Fruit fly (Drosophila melanogaster) whole organism, wandering third instar larva: ENCODE data around the gene flw.

Experiments
- Abd-B ChIP-seq: fragments of >200 bp; optimal IDR thresholded peaks from 2 replicates; lab custom pipeline; 2017; ENCODE audit warnings: missing biosample characterization, missing genetic modification characterization
- CrebA ChIP-seq: fragments of 200-800 bp; sonication (Bioruptor generic); optimal IDR thresholded peaks from 2 replicates; lab custom pipeline; 2016; ENCODE audit warnings: missing biosample characterization, mild to moderate bottlenecking, missing genetic modification characterization, borderline replicate concordance
- Dfd ChIP-seq: fragments of >200 bp; optimal IDR thresholded peaks from 2 replicates; lab custom pipeline; 2017; ENCODE audit warnings: missing biosample characterization, missing genetic modification characterization
- GATAd ChIP-seq: sonication (Bioruptor generic); optimal IDR thresholded peaks from 2 replicates; lab custom pipeline; 2016; ENCODE audit warnings: missing biosample characterization, missing genetic modification characterization
- HLH106 ChIP-seq: fragments of 200-800 bp; optimal IDR thresholded peaks from 3 replicates; lab custom pipeline; 2019; ENCODE audit warnings: missing biosample characterization, mild to moderate bottlenecking, missing genetic modification characterization, moderate library complexity
- Hnf4 ChIP-seq: fragments of 200-800 bp; sonication (Bioruptor generic); optimal IDR thresholded peaks from 2 replicates; lab custom pipeline; 2016; ENCODE audit warnings: missing biosample characterization, mild to moderate bottlenecking, missing genetic modification characterization
- Hr78 ChIP-seq: fragments of >200 bp; optimal IDR thresholded peaks from 2 replicates; lab custom pipeline; 2017; ENCODE audit warnings: missing biosample characterization, missing genetic modification characterization
- Hr83 ChIP-seq: fragments of 200-300 bp; sonication (Bioruptor generic); optimal IDR thresholded peaks from 2 replicates; lab custom pipeline; 2016; ENCODE audit warnings: missing biosample characterization, mild to moderate bottlenecking, missing genetic modification characterization, moderate library complexity; ENCODE audit not compliant: poor library complexity, severe bottlenecking
- Mio ChIP-seq: sonication (Bioruptor generic); optimal IDR thresholded peaks from 2 replicates; lab custom pipeline; 2016; ENCODE audit warnings: missing biosample characterization, missing genetic modification characterization
- Myc ChIP-seq: fragments of >200 bp; optimal IDR thresholded peaks from 2 replicates; lab custom pipeline; 2017
- N ChIP-seq: fragments of >200 bp; optimal IDR thresholded peaks from 2 replicates; lab custom pipeline; 2018; ENCODE audit warnings: missing biosample characterization, missing external identifiers, missing genetic modification characterization
- OdsH ChIP-seq: fragments of 200-800 bp; sonication (Bioruptor generic); optimal IDR thresholded peaks from 2 replicates; lab custom pipeline; 2016; ENCODE audit warnings: missing biosample characterization, mild to moderate bottlenecking, missing genetic modification characterization
- Rel ChIP-seq, 2 experiments: fragments of 200-800 bp; sonication (Bioruptor generic) in 1 of 2; optimal IDR thresholded peaks; 2 replicates in 1 of 2; 3 replicates in 1 of 2; lab custom pipeline; 2016 to 2019; ENCODE audit warnings: mild to moderate bottlenecking in 2 of 2, missing biosample characterization in 2 of 2, missing genetic modification characterization in 2 of 2, moderate library complexity in 1 of 2
- Sp1 ChIP-seq: fragments of 200-800 bp; sonication (Bioruptor generic); optimal IDR thresholded peaks from 3 replicates; lab custom pipeline; 2019; ENCODE audit warnings: missing biosample characterization, mild to moderate bottlenecking, missing genetic modification characterization, moderate library complexity
- br ChIP-seq: fragments of 200-800 bp; sonication (Bioruptor generic); optimal IDR thresholded peaks from 2 replicates; lab custom pipeline; 2016; ENCODE audit warnings: missing biosample characterization, missing genetic modification characterization
- brk ChIP-seq: fragments of 200-800 bp; sonication (Bioruptor generic); optimal IDR thresholded peaks from 2 replicates; lab custom pipeline; 2016; ENCODE audit warnings: missing biosample characterization, mild to moderate bottlenecking, missing genetic modification characterization
- dl ChIP-seq, 2 experiments: fragments of 175-275, 200-275 bp in 1 of 2; fragments of 200-275 bp in 1 of 2; sonication (Bioruptor generic); optimal IDR thresholded peaks; lab custom pipeline; 2018; ENCODE audit warnings: mild to moderate bottlenecking in 2 of 2, missing biosample characterization in 2 of 2, missing genetic modification characterization in 2 of 2, moderate library complexity in 2 of 2; ENCODE audit not compliant: partially characterized antibody in 2 of 2, insufficient read depth in 1 of 2
- dmrt93B ChIP-seq: fragments of 200-800 bp; sonication (Bioruptor generic); optimal IDR thresholded peaks from 2 replicates; lab custom pipeline; 2018; ENCODE audit warnings: missing biosample characterization, mild to moderate bottlenecking, missing genetic modification characterization
- dsf ChIP-seq: sonication (Bioruptor generic); optimal IDR thresholded peaks from 2 replicates; lab custom pipeline; 2016; ENCODE audit warnings: missing biosample characterization, missing genetic modification characterization, borderline replicate concordance
- ey ChIP-seq: fragments of 200-800 bp; sonication (Bioruptor generic); optimal IDR thresholded peaks from 2 replicates; lab custom pipeline; 2016; ENCODE audit warnings: missing biosample characterization, missing genetic modification characterization
- foxo ChIP-seq, 2 experiments: fragments of 200-800 bp; sonication (Bioruptor generic); optimal IDR thresholded peaks; 2 replicates in 1 of 2; 3 replicates in 1 of 2; lab custom pipeline; 2016 to 2017; ENCODE audit warnings: missing biosample characterization in 2 of 2, missing genetic modification characterization in 2 of 2
- fru ChIP-seq: fragments of 200-800 bp; sonication (Bioruptor generic); optimal IDR thresholded peaks from 3 replicates; lab custom pipeline; 2016; ENCODE audit warnings: missing biosample characterization, mild to moderate bottlenecking, missing genetic modification characterization
- h ChIP-seq: fragments of 200-800 bp; sonication (Bioruptor generic); optimal IDR thresholded peaks from 3 replicates; lab custom pipeline; 2016; ENCODE audit warnings: missing biosample characterization, mild to moderate bottlenecking, missing genetic modification characterization
- jim ChIP-seq: fragments of 175-275, 200-325 bp; sonication (Bioruptor generic); optimal IDR thresholded peaks from 2 replicates; lab custom pipeline; 2016; ENCODE audit warnings: missing biosample characterization, mild to moderate bottlenecking, missing genetic modification characterization
- lola ChIP-seq: fragments of >200 bp; optimal IDR thresholded peaks from 2 replicates; lab custom pipeline; 2017; ENCODE audit warnings: missing biosample characterization, missing genetic modification characterization
- pan ChIP-seq: fragments of >200 bp; optimal IDR thresholded peaks from 2 replicates; lab custom pipeline; 2017
- psq ChIP-seq: fragments of 200-800 bp; sonication (Bioruptor generic); optimal IDR thresholded peaks from 3 replicates; lab custom pipeline; 2017; ENCODE audit warnings: missing biosample characterization, mild to moderate bottlenecking, missing genetic modification characterization, moderate library complexity
- rgr ChIP-seq: fragments of 200-800 bp; sonication (Bioruptor generic); optimal IDR thresholded peaks from 3 replicates; lab custom pipeline; 2016; ENCODE audit warnings: missing biosample characterization, mild to moderate bottlenecking, missing genetic modification characterization
- sage ChIP-seq: fragments of 200-800 bp; sonication (Bioruptor generic); optimal IDR thresholded peaks from 2 replicates; lab custom pipeline; 2016; ENCODE audit warnings: missing biosample characterization, mild to moderate bottlenecking, missing genetic modification characterization
- tai ChIP-seq: sonication (Bioruptor generic); optimal IDR thresholded peaks from 2 replicates; lab custom pipeline; 2016; ENCODE audit warnings: missing biosample characterization, missing genetic modification characterization
- usp ChIP-seq: fragments of >200 bp; optimal IDR thresholded peaks from 2 replicates; lab custom pipeline; 2017; ENCODE audit warnings: missing biosample characterization, missing genetic modification characterization

flw gene

DNA sequence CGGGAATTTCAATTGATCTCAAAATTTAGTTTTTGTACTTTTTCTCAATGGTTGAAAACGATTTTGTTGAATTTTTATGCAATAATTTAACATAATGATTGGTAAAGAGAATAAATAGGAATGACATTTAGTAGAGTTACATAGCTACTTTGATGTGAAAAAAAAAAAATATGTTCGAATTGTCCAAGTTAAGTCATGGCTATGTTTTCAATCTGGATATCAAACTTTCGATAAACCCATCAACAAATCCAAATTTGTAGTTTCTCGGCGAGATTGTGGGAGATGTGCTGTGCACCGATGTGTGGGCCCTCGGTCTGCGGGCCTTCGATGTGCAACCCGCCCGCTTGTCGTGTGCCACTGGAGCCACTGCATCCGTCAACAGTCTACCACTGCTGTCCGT is 10.5 kb upstream of the flw start, which contains the start of the genes CG32686 and CG2898:
Gene CG32686, minus strand, starts transcription at position 101 of the 400 bp plus-strand sequence.
Gene CG2898, plus strand, starts transcription at position 159 of the 400 bp plus-strand sequence.
- TF ChIP-seq Hr78 (no peak), Abd-B (GFP tag; lab: Kevin White, UChicago) (no peak), GATAd (GFP tag; lab: Kevin White, UChicago) (no peak), psq (GFP tag; lab: Kevin White, UChicago) (no peak), OdsH (no peak), br (GFP tag; lab: Kevin White, UChicago) (no peak)

DNA sequence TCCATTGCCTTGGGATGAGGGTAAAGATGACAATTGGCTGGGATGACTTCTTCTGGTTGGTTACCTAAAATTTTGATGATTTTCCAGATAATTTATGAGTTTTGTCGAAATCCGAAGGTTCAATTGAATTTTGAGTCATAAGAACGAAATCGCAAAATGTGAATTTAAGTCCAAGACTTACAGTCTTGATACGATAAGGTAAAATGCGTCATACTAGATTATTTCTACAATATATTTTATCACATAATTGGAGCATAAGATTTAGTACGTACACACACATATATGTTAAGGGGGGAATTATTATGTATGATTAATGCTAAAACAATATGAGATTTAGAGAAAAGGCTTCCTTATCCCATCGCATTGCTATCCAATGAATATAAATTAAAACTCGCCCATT is 4.5 kb upstream of the flw start, which contains the start of gene CG32681:
Gene CG32681, minus strand, starts transcription at position 101 of the 400 bp plus-strand sequence.
- TF ChIP-seq Hnf4 (GFP tag; lab: Kevin White, UChicago) (no peak), CrebA (GFP tag; lab: Kevin White, UChicago) (no peak), dmrt93B (GFP tag; lab: Kevin White, UChicago) (no peak), dsf (no peak), GATAd (GFP tag; lab: Kevin White, UChicago) (no peak), fru (GFP tag; lab: Kevin White, UChicago) (no peak)

DNA sequence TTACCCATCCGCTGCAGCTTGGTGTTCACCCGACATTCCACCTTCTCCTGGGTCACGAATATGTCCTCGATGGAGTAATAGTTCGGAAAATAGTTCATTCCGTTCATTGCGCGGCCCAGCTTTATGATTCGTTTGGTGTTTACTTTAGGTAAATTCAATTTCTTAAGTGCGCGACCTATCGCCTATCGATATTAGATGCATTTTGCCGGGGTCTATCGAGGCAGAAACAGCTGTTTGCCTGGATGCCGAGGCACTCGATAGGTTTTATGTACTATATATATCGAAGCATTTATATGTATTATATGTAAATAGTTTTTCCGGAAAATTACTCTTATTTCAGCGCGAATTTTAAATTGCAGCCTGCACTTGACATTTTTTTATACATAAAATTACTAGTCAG is 813 bp upstream of the flw start:
- TF ChIP-seq pan (lab: Kevin White, UChicago) (no peak), Mio (GFP tag; lab: Kevin White, UChicago) (no peak), OdsH (no peak), br (GFP tag; lab: Kevin White, UChicago) (no peak), Hr78 (no peak), Sp1 (GFP tag; lab: Kevin White, UChicago) (no peak), tai (no peak), usp (no peak), dmrt93B (GFP tag; lab: Kevin White, UChicago) (no peak), dl (GFP tag; optimal IDR thresholded peaks at IDR 0.05; lab: Kevin White, UChicago; ENCODE audit: insufficient read depth in 1 of 2, partially characterized antibody in 2 of 2) (no peak), h (GFP tag; lab: Kevin White, UChicago) (no peak), Hr83 (GFP tag; lab: Kevin White, UChicago) (no peak), HLH106 (tag; lab: Kevin White, UChicago) (no peak)

DNA sequence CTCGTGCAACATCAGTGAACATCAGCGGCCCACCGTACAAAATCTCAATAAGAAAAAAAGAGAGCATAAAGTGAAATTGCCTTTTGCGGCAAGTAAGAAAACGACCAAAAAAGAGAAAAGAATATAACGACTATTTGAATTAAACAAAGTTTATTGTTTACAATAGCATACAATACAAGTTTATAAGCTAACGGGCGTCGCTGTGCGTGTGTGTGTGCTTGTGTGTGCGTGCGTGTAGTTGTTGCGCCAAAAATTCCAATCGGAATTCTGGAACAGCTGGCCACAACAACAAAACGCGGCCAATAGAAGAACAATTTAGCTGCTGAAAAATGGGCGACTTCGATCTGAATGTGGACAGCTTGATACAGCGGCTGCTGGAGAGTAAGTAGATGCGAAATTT is 423 bp downstream of the flw start:
- no peak for TF ChIP-seq br (GFP tag; lab: Kevin White, UChicago)
- TF ChIP-seq GATAd (GFP tag; lab: Kevin White, UChicago) = no peak
- no peak for TF ChIP-seq Hr83 (GFP tag; lab: Kevin White, UChicago)
- TF ChIP-seq Mio (GFP tag; lab: Kevin White, UChicago) = no peak
- no peak for TF ChIP-seq lola (GFP tag; lab: Kevin White, UChicago)
- TF ChIP-seq tai = no peak
- TF ChIP-seq CrebA (GFP tag; lab: Kevin White, UChicago) = no peak
- TF ChIP-seq ey (GFP tag; lab: Kevin White, UChicago) = no peak
- no peak for TF ChIP-seq pan (lab: Kevin White, UChicago)
- TF ChIP-seq brk = no peak
- no peak for TF ChIP-seq dsf
- no peak for TF ChIP-seq Dfd (GFP tag; lab: Kevin White, UChicago)
- no peak for TF ChIP-seq jim
- no peak for TF ChIP-seq rgr (GFP tag; lab: Kevin White, UChicago)
- TF ChIP-seq psq (GFP tag; lab: Kevin White, UChicago) = no peak
- no peak for TF ChIP-seq Rel (GFP tag; optimal IDR thresholded peaks at IDR 0.05; lab: Kevin White, UChicago)
- TF ChIP-seq Rel (tag; optimal IDR thresholded peaks at IDR 0.05; lab: Kevin White, UChicago) = no peak
- no peak for TF ChIP-seq foxo (GFP tag; optimal IDR thresholded peaks at IDR 0.05; lab: Kevin White, UChicago)
- TF ChIP-seq usp = no peak
- TF ChIP-seq N (GFP tag; lab: Kevin White, UChicago) = no peak

DNA sequence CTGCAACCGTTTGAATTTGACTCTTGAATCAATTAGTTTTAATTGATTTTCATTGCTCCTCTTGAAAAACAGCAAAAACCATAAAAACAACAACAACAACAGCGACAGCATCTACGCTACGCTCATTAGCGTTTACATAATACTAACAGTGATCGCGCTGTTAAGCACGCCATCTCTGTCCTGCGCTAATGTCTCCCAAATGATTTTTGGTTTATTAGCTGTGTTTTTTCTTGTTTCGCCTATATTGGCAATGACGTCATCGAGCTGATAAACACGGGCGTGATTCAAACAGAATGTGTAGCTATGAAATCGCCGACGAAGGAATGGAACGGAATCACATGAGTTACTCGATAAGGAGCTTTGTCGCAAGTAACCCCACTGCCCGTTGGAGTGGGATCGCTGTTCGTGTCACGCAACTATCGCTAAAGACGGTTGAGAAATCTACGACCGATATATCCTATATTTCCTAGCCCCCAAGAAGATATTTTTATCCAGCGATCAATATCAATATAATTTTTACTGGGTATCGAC is 1.1 kb downstream of the flw start:
- TF ChIP-seq sage (GFP tag; lab: Kevin White, UChicago) = no peak
- TF ChIP-seq Hr78 = no peak
- TF ChIP-seq Mio (GFP tag; lab: Kevin White, UChicago) = no peak
- no peak for TF ChIP-seq N (GFP tag; lab: Kevin White, UChicago)
- TF ChIP-seq foxo (GFP tag; optimal IDR thresholded peaks at IDR 0.05; lab: Kevin White, UChicago) = no peak
- no peak for TF ChIP-seq CrebA (GFP tag; lab: Kevin White, UChicago)
- TF ChIP-seq h (GFP tag; lab: Kevin White, UChicago) = no peak
- TF ChIP-seq Hnf4 (GFP tag; lab: Kevin White, UChicago) = no peak
- TF ChIP-seq dl (GFP tag; optimal IDR thresholded peaks at IDR 0.05; lab: Kevin White, UChicago; ENCODE audit: insufficient read depth in 1 of 2, partially characterized antibody in 2 of 2) = no peak
- TF ChIP-seq Myc (lab: Kevin White, UChicago) = no peak
- TF ChIP-seq dsf = no peak
- no peak for TF ChIP-seq fru (GFP tag; lab: Kevin White, UChicago)
- TF ChIP-seq Dfd (GFP tag; lab: Kevin White, UChicago) = no peak
- no peak for TF ChIP-seq tai
- no peak for TF ChIP-seq OdsH
